Fruit fly (Drosophila melanogaster): Measurements from ENCODE around the gene CheB93b.

DNA sequence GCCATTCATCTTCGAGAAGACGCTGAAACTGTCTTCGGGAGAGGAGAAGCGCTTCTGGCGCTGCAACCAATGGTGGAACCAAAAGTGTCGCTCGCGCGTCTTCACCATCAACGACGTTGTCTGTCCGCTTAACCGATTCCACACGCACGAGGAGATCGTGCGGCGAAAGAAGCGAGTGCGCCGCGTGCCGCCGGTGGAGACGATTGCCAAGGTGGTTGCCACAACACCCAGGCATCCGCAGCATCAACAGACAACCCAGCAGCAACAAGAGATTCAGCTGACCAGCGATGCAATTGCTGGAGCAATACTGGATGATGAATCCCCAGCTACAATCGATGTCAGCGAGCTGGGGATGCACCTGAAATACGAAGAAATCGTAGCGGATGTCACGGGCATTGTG lies 40.5 kb upstream of the CheB93b start:
- no peak for TF ChIP-seq CG32006 (GFP tag; optimal IDR thresholded peaks at IDR 0.05)
- no peak for TF ChIP-seq CG6276 (GFP tag; optimal IDR thresholded peaks at IDR 0.05)
- no peak for TF ChIP-seq CG6854 (GFP tag; optimal IDR thresholded peaks at IDR 0.05)
- no peak for TF ChIP-seq Hr39 (GFP tag; optimal IDR thresholded peaks at IDR 0.05)
- TF ChIP-seq CG11902 (GFP tag; optimal IDR thresholded peaks at IDR 0.05) = no peak
- TF ChIP-seq lz (GFP tag; optimal IDR thresholded peaks at IDR 0.05) = no peak
- no peak for TF ChIP-seq ss (GFP tag; optimal IDR thresholded peaks at IDR 0.05)
- TF ChIP-seq CG7368 (GFP tag; optimal IDR thresholded peaks at IDR 0.05) = no peak
- TF ChIP-seq esn (GFP tag; optimal IDR thresholded peaks at IDR 0.05) = no peak
- no peak for TF ChIP-seq Sox14 (GFP tag; optimal IDR thresholded peaks at IDR 0.05)
- TF ChIP-seq CG16779 (tag; optimal IDR thresholded peaks at IDR 0.05) = no peak
- no peak for TF ChIP-seq CG11762 (GFP tag; optimal IDR thresholded peaks at IDR 0.05; ENCODE audit: insufficient read depth)
- TF ChIP-seq fd59A (GFP tag; optimal IDR thresholded peaks at IDR 0.05) = no peak
- no peak for TF ChIP-seq CG8319 (GFP tag; optimal IDR thresholded peaks at IDR 0.05)

All from whole organism, prepupa.